Worm (Caenorhabditis elegans) whole organism, dauer: ENCODE measurements around the gene unc-86.

Source experiments
- unc-62 ChIP-seq: sonication (generic microtip); optimal IDR thresholded peaks from 2 replicates; lab custom pipeline; 2017; ENCODE audit warnings: missing biosample characterization, missing genetic modification reagents, missing genetic modification characterization

The unc-86 gene

ce11 chrIII:8185130-8185529 lies 31.0 kb downstream of the unc-86 start:
- no peak for TF ChIP-seq unc-62

ce11 chrIII:8182573-8182972 lies 33.6 kb downstream of the unc-86 start:
- no peak for TF ChIP-seq unc-62

ce11 chrIII:8181581-8181980 lies 34.6 kb downstream of the unc-86 start, which contains the start of gene spc-2:
spc-2 (plus strand) TSS chrIII:8181881.
- no peak for TF ChIP-seq unc-62

ce11 chrIII:8178924-8179323 lies 37.2 kb downstream of the unc-86 start, which contains the start of gene C50C3.5:
C50C3.5 (plus strand) TSS chrIII:8179224.
- TF ChIP-seq unc-62: no peak

ce11 chrIII:8176265-8176664 lies 39.9 kb downstream of the unc-86 start, which contains the start of gene C50C3.12:
C50C3.12 (plus strand) TSS chrIII:8176565.
- no peak for TF ChIP-seq unc-62

- no peak for TF ChIP-seq unc-62
Observed at ce11 chrIII:8175263-8175662, 40.9 kb downstream of the unc-86 start.

ce11 chrIII:8172609-8173133 lies 43.5 kb downstream of the unc-86 start:
- TF ChIP-seq unc-62: no peak

ce11 chrIII:8164771-8165170 lies 51.4 kb downstream of the unc-86 start:
- no peak for TF ChIP-seq unc-62

ce11 chrIII:8163788-8164423 lies 52.2 kb downstream of the unc-86 start, which contains the start of gene prp-8:
prp-8 (plus strand) TSS chrIII:8164373.
- no peak for TF ChIP-seq unc-62

- no peak for TF ChIP-seq unc-62
Observed at ce11 chrIII:8163283-8163682, 52.9 kb downstream of the unc-86 start, which contains the start of gene bath-42. bath-42 (minus strand) TSS chrIII:8163383.
